Fruit fly (Drosophila melanogaster): ENCODE data around the gene BigH1.

The BigH1 gene

dm6 chr3R:14622571-14622970, 40.7 kb upstream of the BigH1 start (continued):
- TF ChIP-seq CG7368 (GFP tag; optimal IDR thresholded peaks at IDR 0.05) (peak; percentile 0), CG6276 (GFP tag; optimal IDR thresholded peaks at IDR 0.05) (no peak), net (GFP tag; optimal IDR thresholded peaks at IDR 0.05) (peak; percentile 8), dsx (GFP tag; optimal IDR thresholded peaks at IDR 0.05; ENCODE audit: poor library complexity, severe bottlenecking) (no peak), CG9139 (GFP tag; optimal IDR thresholded peaks at IDR 0.05) (no peak), CG11902 (GFP tag; optimal IDR thresholded peaks at IDR 0.05) (no peak), esn (GFP tag; optimal IDR thresholded peaks at IDR 0.05) (no peak), eg (GFP tag; IDR thresholded peaks at IDR 0.05) (peak; percentile 5; the same call in 1 of the 3 replicates), salr (GFP tag; optimal IDR thresholded peaks at IDR 0.05) (peak in 1 of 2 experiments; percentile 10), acj6 (GFP tag; optimal IDR thresholded peaks at IDR 0.05) (peak; percentile 20), Met (GFP tag; optimal IDR thresholded peaks at IDR 0.05) (peak; percentile 12), Hr38 (GFP tag; optimal IDR thresholded peaks at IDR 0.05) (no peak), Sox15 (GFP tag; optimal IDR thresholded peaks at IDR 0.05) (no peak), CG8119 (GFP tag; IDR thresholded peaks at IDR 0.05) (no peak), pdm3 (GFP tag; optimal IDR thresholded peaks at IDR 0.05) (peak; percentile 17)

dm6 chr3R:14624088-14624619, 39.1 kb upstream of the BigH1 start:
- TF ChIP-seq Ets21C (GFP tag; optimal IDR thresholded peaks at IDR 0.05) (peak; percentile 78), CG8319 (GFP tag; optimal IDR thresholded peaks at IDR 0.05) (peak; percentile 69), ss (GFP tag; optimal IDR thresholded peaks at IDR 0.05) (peak; percentile 84 to 90), Hr38 (GFP tag; optimal IDR thresholded peaks at IDR 0.05) (no peak), CG1621 (tag; optimal IDR thresholded peaks at IDR 0.05) (peak; percentile 88), CG10669 (GFP tag; optimal IDR thresholded peaks at IDR 0.05) (peak; percentile 85), Sox15 (GFP tag; optimal IDR thresholded peaks at IDR 0.05) (peak; percentile 73), CG16779 (tag; optimal IDR thresholded peaks at IDR 0.05) (peak; percentile 77), Sox102F (GFP tag; optimal IDR thresholded peaks at IDR 0.05) (peak; percentile 88), fkh (GFP tag; optimal IDR thresholded peaks at IDR 0.05) (no peak), Gug (GFP tag; IDR thresholded peaks at IDR 0.05) (peak; percentile 69), CG6854 (GFP tag; optimal IDR thresholded peaks at IDR 0.05) (peak; percentile 44), vri (GFP tag; optimal IDR thresholded peaks at IDR 0.05) (peak; percentile 79), dac (GFP tag; optimal IDR thresholded peaks at IDR 0.05) (peak; percentile 80), CG11294 (GFP tag; IDR thresholded peaks at IDR 0.05) (0 out of 2 replicates have a peak, but pooled peaks have one; percentile 24), dsx (GFP tag; optimal IDR thresholded peaks at IDR 0.05; ENCODE audit: poor library complexity, severe bottlenecking) (peak; percentile 87), CG9139 (GFP tag; optimal IDR thresholded peaks at IDR 0.05) (peak; percentile 71), acj6 (GFP tag; optimal IDR thresholded peaks at IDR 0.05) (peak; percentile 89), CG6276 (GFP tag; optimal IDR thresholded peaks at IDR 0.05) (peak; percentile 84), Sox14 (GFP tag; optimal IDR thresholded peaks at IDR 0.05) (peak; percentile 92), Smox (GFP tag; optimal IDR thresholded peaks at IDR 0.05) (peak; percentile 83), Eip78C (GFP tag) (peak; percentile 99), esn (GFP tag; optimal IDR thresholded peaks at IDR 0.05) (peak; percentile 84), Eip93F (GFP tag; optimal IDR thresholded peaks at IDR 0.05) (no peak), CG3032 (tag; optimal IDR thresholded peaks at IDR 0.05) (peak; percentile 86), svp (GFP tag) (peak; percentile 89), CG11762 (GFP tag; optimal IDR thresholded peaks at IDR 0.05; ENCODE audit: insufficient read depth) (peak; percentile 69), fd85E (GFP tag; optimal IDR thresholded peaks at IDR 0.05) (peak; percentile 50), net (GFP tag; optimal IDR thresholded peaks at IDR 0.05) (peak; percentile 89), CG8632 (GFP tag; optimal IDR thresholded peaks at IDR 0.05) (peak; percentile 84), OdsH (GFP tag; optimal IDR thresholded peaks at IDR 0.05) (peak; percentile 90), achi (GFP tag; optimal IDR thresholded peaks at IDR 0.05) (peak; percentile 90), Ets96B (tag; optimal IDR thresholded peaks at IDR 0.05) (peak; percentile 90), Blimp-1 (GFP tag; optimal IDR thresholded peaks at IDR 0.05) (peak; percentile 4), eg (GFP tag; IDR thresholded peaks at IDR 0.05) (peak; percentile 77), Met (GFP tag; optimal IDR thresholded peaks at IDR 0.05) (peak; percentile 85), CG8119 (GFP tag; IDR thresholded peaks at IDR 0.05) (peak; percentile 92), CG6163 (GFP tag; IDR thresholded peaks at IDR 0.05) (peak; percentile 74; the same call in 2 of the 3 replicates), cyc (GFP tag; optimal IDR thresholded peaks at IDR 0.05) (peak; percentile 62), CG32006 (GFP tag; optimal IDR thresholded peaks at IDR 0.05) (peak; percentile 91), salr (GFP tag; optimal IDR thresholded peaks at IDR 0.05) (peak; percentile 78 to 81), spab (GFP tag; optimal IDR thresholded peaks at IDR 0.05) (peak; percentile 86), Hr4 (GFP tag; optimal IDR thresholded peaks at IDR 0.05) (peak; percentile 89), CG11902 (GFP tag; optimal IDR thresholded peaks at IDR 0.05) (peak; percentile 66), CG34406 (GFP tag; optimal IDR thresholded peaks at IDR 0.05) (peak; percentile 84)

Data from whole organism, prepupa.